Worm (Caenorhabditis elegans) whole organism, L1 larva: Measurements from ENCODE around the gene cnc-9.

Experiments
- aha-1 ChIP-seq: fragments of 150-350 bp; optimal IDR thresholded peaks from 2 replicates; lab custom pipeline; 2014; ENCODE audit warnings: missing biosample characterization, missing genetic modification characterization
- elt-2 ChIP-seq: sonication (generic microtip); optimal IDR thresholded peaks from 2 replicates; lab custom pipeline; 2016; ENCODE audit warnings: missing genetic modification characterization, mild to moderate bottlenecking, inconsistent platforms, missing compliant biosample characterization, missing genetic modification reagents
- elt-3 ChIP-seq, 6 experiments: fragments of 150-350 bp in 1 of 6; sonication (generic microtip); optimal IDR thresholded peaks; 2 replicates each; lab custom pipeline; 2017 to 2018; ENCODE audit warnings: missing biosample characterization in 6 of 6, missing genetic modification characterization in 6 of 6, inconsistent platforms in 1 of 6
- lin-13 ChIP-seq: fragments of 150-350 bp; optimal IDR thresholded peaks from 2 replicates; lab custom pipeline; 2014; ENCODE audit warnings: missing biosample characterization, missing genetic modification reagents, missing genetic modification characterization
- lsy-2 ChIP-seq, 2 experiments: fragments of 150-350 bp; optimal IDR thresholded peaks; 2 replicates each; lab custom pipeline; 2014; ENCODE audit warnings: missing biosample characterization in 2 of 2, missing genetic modification characterization in 2 of 2
- nhr-28 ChIP-seq: fragments of 150-350 bp; optimal IDR thresholded peaks from 2 replicates; lab custom pipeline; 2014; ENCODE audit warnings: missing biosample characterization, missing genetic modification characterization
- nhr-77 ChIP-seq: fragments of 150-350 bp; optimal IDR thresholded peaks from 2 replicates; lab custom pipeline; 2014; ENCODE audit warnings: missing biosample characterization, missing genetic modification characterization
- rnt-1 ChIP-seq: sonication (generic microtip); optimal IDR thresholded peaks from 2 replicates; lab custom pipeline; 2016; ENCODE audit warnings: mild to moderate bottlenecking, missing genetic modification characterization, moderate library complexity, missing compliant biosample characterization
- xbp-1 ChIP-seq: sonication (generic microtip); optimal IDR thresholded peaks from 2 replicates; lab custom pipeline; 2016; ENCODE audit warnings: missing genetic modification characterization, missing compliant biosample characterization

- no peak for TF ChIP-seq xbp-1 (tag; lab: Kevin White, UChicago)
- TF ChIP-seq lsy-2 (tag; optimal IDR thresholded peaks at IDR 0.05; lab: Kevin White, UChicago), result no peak
- TF ChIP-seq aha-1 (tag; lab: Kevin White, UChicago), result no peak
- no peak for TF ChIP-seq lin-13 (GFP tag; lab: Kevin White, UChicago)
- no peak for TF ChIP-seq elt-3 (tag; optimal IDR thresholded peaks at IDR 0.05; lab: Kevin White, UChicago)
- TF ChIP-seq nhr-28, result no peak
- no peak for TF ChIP-seq rnt-1 (tag; lab: Kevin White, UChicago)
- no peak for TF ChIP-seq nhr-77 (tag; lab: Kevin White, UChicago)
- no peak for TF ChIP-seq elt-2 (tag; lab: Kevin White, UChicago)
Observed at ce11 chrV:7402355-7402754, 2.4 kb upstream of the cnc-9 start, which contains the start of gene srj-13.
